Fruit fly (Drosophila melanogaster): ENCODE data around the gene CCT1.

The CCT1 gene

dm6 chr3R:22527636-22528148 lies 36.5 kb upstream of the CCT1 start (continued):
- TF ChIP-seq hkb (optimal IDR thresholded peaks at IDR 0.05): no peak
- 0 out of 2 replicates have a peak, but pooled peaks have one; percentile 12 for TF ChIP-seq hkb (GFP tag; IDR thresholded peaks at IDR 0.05)
- TF ChIP-seq tll (GFP tag; optimal IDR thresholded peaks at IDR 0.05): peak in 1 of 2 experiments; percentile 53
- no peak for TF ChIP-seq CG11093 (GFP tag; IDR thresholded peaks at IDR 0.05)
- TF ChIP-seq ken (GFP tag; IDR thresholded peaks at IDR 0.05): no peak

dm6 chr3R:22527192-22527591 lies 36.0 kb upstream of the CCT1 start:
- 0 out of 3 replicates have a peak, but pooled peaks have one; percentile 5 for TF ChIP-seq ci (GFP tag; IDR thresholded peaks at IDR 0.05)
- no peak for TF ChIP-seq sr (GFP tag; IDR thresholded peaks at IDR 0.05)
- TF ChIP-seq gro (GFP tag; optimal IDR thresholded peaks at IDR 0.05): peak; percentile 83
- no peak for TF ChIP-seq CG32772 (GFP tag; IDR thresholded peaks at IDR 0.05)
- peak; percentile 34; the same call in 1 of the 2 replicates for TF ChIP-seq CG11247 (GFP tag; IDR thresholded peaks at IDR 0.05)
- TF ChIP-seq crol (GFP tag; IDR thresholded peaks at IDR 0.05): no peak
- 0 out of 3 replicates have a peak, but pooled peaks have one; percentile 17 for TF ChIP-seq HLH4C (GFP tag; IDR thresholded peaks at IDR 0.05; ENCODE audit: partially characterized antibody)
- peak; percentile 42 for TF ChIP-seq B-H2 (GFP tag; optimal IDR thresholded peaks at IDR 0.05)
- peak; percentile 11; the same call in 1 of the 2 replicates for TF ChIP-seq Adf1 (GFP tag; IDR thresholded peaks at IDR 0.05)
- peak; percentile 7; the same call in 1 of the 3 replicates for TF ChIP-seq row (GFP tag; IDR thresholded peaks at IDR 0.05)
- TF ChIP-seq CG34376 (GFP tag; optimal IDR thresholded peaks at IDR 0.05): peak; percentile 59
- no peak for TF ChIP-seq CG33213 (GFP tag; optimal IDR thresholded peaks at IDR 0.05)
- TF ChIP-seq CG18476 (GFP tag; optimal IDR thresholded peaks at IDR 0.05): peak; percentile 83
- 0 out of 2 replicates have a peak, but pooled peaks have one; percentile 7 for TF ChIP-seq NFAT (GFP tag; IDR thresholded peaks at IDR 0.05)
- peak; percentile 2 for TF ChIP-seq CG2120 (GFP tag; optimal IDR thresholded peaks at IDR 0.05)
- peak; percentile 1 for TF ChIP-seq lab (GFP tag; optimal IDR thresholded peaks at IDR 0.05)
- peak; percentile 79 for TF ChIP-seq exex (tag; optimal IDR thresholded peaks at IDR 0.05)
- TF ChIP-seq CG15269 (tag; optimal IDR thresholded peaks at IDR 0.05): no peak
- TF ChIP-seq Six4 (GFP tag; optimal IDR thresholded peaks at IDR 0.05): no peak
- peak; percentile 12 for TF ChIP-seq corto (GFP tag; optimal IDR thresholded peaks at IDR 0.05)
- peak; percentile 81 for TF ChIP-seq sd (tag; optimal IDR thresholded peaks at IDR 0.05)
- no peak for TF ChIP-seq nmo (GFP tag; optimal IDR thresholded peaks at IDR 0.05)
- peak; percentile 36 for TF ChIP-seq Ets65A (GFP tag)
- peak; percentile 62; the same call in 1 of the 2 replicates for TF ChIP-seq rib (GFP tag; IDR thresholded peaks at IDR 0.05)
- peak; percentile 85 for TF ChIP-seq CG10543 (GFP tag; optimal IDR thresholded peaks at IDR 0.05)
- peak; percentile 51 for TF ChIP-seq cwo (GFP tag; optimal IDR thresholded peaks at IDR 0.05)
- TF ChIP-seq caup (GFP tag; optimal IDR thresholded peaks at IDR 0.05; ENCODE audit: severe bottlenecking): no peak
- TF ChIP-seq sug (tag; optimal IDR thresholded peaks at IDR 0.05): peak; percentile 87
- TF ChIP-seq CG13894 (tag; optimal IDR thresholded peaks at IDR 0.05): peak; percentile 12
- no peak for TF ChIP-seq en (GFP tag; optimal IDR thresholded peaks at IDR 0.05)
- TF ChIP-seq zen2 (GFP tag; IDR thresholded peaks at IDR 0.05; ENCODE audit: partially characterized antibody): peak; percentile 27; the same call in 2 of the 3 replicates
- 0 out of 2 replicates have a peak, but pooled peaks have one; percentile 16 for TF ChIP-seq sob (GFP tag; IDR thresholded peaks at IDR 0.05)
- peak; percentile 13 for TF ChIP-seq hkb (optimal IDR thresholded peaks at IDR 0.05)
- TF ChIP-seq hkb (GFP tag; IDR thresholded peaks at IDR 0.05): no peak
- TF ChIP-seq abd-A (tag; optimal IDR thresholded peaks at IDR 0.05): peak; percentile 25
- no peak for TF ChIP-seq odd (GFP tag; optimal IDR thresholded peaks at IDR 0.05)
- TF ChIP-seq sens (GFP tag): peak; percentile 41
- TF ChIP-seq gcm2 (GFP tag; optimal IDR thresholded peaks at IDR 0.05): no peak
- TF ChIP-seq Med (GFP tag): peak; percentile 73
- peak; percentile 28; the same call in 1 of the 2 replicates for TF ChIP-seq GATAe (GFP tag; conservative IDR thresholded peaks at IDR 0.05)
- peak; percentile 38 for TF ChIP-seq Vsx1 (GFP tag; optimal IDR thresholded peaks at IDR 0.05)
- TF ChIP-seq Fer3 (tag; optimal IDR thresholded peaks at IDR 0.05): no peak
- peak; percentile 18; the same call in 1 of the 2 replicates for TF ChIP-seq CG9932 (GFP tag; IDR thresholded peaks at IDR 0.05)
- 0 out of 4 replicates have a peak, but pooled peaks have one; percentile 33 for TF ChIP-seq chinmo (GFP tag; IDR thresholded peaks at IDR 0.05; ENCODE audit: partially characterized antibody)
